Fruit fly (Drosophila melanogaster) S2 (cell line): ENCODE results near the gene CG13003.
A peak's percentile ranks its signal among the peaks of the same experiment; 100 is the strongest.

ENCODE experiments used
- CG8478 ChIP-seq: fragments of >200 bp; optimal IDR thresholded peaks from 2 replicates; lab custom pipeline; 2018
- CTCF ChIP-seq, 2 experiments: fragments of >200 bp; optimal IDR thresholded peaks; 2 replicates each; lab custom pipeline; 2018

Gene CG13003

dm6 chrX:16820665-16821064, 55.7 kb downstream of the CG13003 start:
- TF ChIP-seq CTCF (optimal IDR thresholded peaks at IDR 0.05; lab: Kevin White, UChicago) (peak; percentile 63 to 69), CG8478 (lab: Kevin White, UChicago) (no peak)

DNA sequence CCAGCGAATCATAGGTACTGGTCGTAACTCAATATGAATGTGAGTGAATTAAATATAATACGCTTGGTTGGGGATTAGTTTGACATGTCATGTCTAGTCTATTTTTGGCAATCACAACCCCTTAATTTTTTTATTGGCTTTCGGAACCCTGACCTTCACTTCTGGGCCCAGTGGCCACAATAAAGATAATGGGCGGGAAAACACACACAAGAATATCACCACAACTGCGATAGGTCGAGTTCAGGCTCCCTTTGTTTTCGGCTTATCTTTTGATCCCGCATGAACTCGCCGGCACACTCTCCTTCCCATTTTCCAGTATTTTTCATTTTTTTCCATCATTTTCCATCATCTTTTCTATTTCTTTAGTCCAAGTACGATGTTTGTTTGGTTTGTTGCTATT, 58.2 kb downstream of the CG13003 start:
- TF ChIP-seq CG8478 (lab: Kevin White, UChicago) (no peak), CTCF (optimal IDR thresholded peaks at IDR 0.05; lab: Kevin White, UChicago) (no peak)

DNA sequence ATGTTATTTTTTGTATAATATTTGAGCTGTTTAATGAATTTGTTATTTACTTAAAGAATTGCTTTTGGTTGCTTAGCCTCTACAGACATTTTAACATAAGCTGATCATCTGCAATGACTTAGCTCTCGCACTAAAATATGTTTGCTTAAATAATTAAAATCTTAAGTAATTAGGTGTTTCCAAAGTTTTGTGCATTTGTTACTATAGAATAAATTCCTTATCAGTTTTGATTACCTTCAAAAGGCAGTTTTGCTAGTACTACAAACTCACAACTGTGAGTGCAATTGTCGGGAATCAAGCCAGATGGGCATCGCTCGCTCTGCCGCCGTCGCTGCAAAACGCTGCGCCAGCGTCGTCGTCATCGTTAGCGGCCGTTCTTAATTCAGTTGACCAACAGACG, 59.8 kb downstream of the CG13003 start:
- TF ChIP-seq CTCF (optimal IDR thresholded peaks at IDR 0.05; lab: Kevin White, UChicago) (no peak), CG8478 (lab: Kevin White, UChicago) (no peak)

DNA sequence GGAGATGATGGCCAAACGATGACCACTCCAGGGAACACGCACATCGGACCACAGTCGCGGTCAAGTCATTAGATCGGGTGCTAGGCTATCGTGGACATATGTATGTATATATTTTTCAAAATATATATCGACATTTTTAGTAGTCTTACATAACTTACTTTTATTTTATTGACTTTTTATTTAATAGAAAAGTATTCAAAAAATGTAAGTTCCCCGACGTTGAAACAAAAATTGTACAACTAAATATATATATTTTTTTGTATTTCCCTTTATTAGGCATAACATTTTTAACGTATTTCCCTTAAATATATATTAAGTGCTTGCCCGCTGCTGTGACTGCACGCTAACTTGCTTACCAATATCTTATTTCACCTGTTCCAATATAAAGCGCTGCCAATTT, 61.2 kb downstream of the CG13003 start:
- TF ChIP-seq CG8478 (lab: Kevin White, UChicago) (no peak), CTCF (optimal IDR thresholded peaks at IDR 0.05; lab: Kevin White, UChicago) (no peak)

dm6 chrX:16814351-16814750, 62.0 kb downstream of the CG13003 start:
- no peak for TF ChIP-seq CG8478 (lab: Kevin White, UChicago)
- no peak for TF ChIP-seq CTCF (optimal IDR thresholded peaks at IDR 0.05; lab: Kevin White, UChicago)

DNA sequence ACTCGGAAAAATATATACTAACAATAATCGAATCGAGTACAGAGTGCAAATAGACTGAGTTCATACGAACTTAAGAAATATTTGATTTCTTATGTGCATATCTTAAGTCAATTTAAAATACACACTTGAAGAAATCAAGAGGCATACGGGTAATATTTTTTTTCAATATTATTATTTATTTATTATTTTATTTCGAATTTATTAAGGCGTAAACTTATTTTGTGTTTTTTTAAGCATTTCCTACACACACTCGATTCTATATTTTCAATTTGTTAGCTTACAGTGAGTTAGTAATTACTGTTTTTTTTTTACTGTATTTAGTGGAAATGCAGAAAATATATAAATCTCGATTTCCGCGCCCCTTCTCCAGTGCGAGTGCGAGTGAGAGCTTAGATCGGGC, 63.1 kb downstream of the CG13003 start:
- no peak for TF ChIP-seq CG8478 (lab: Kevin White, UChicago)
- no peak for TF ChIP-seq CTCF (optimal IDR thresholded peaks at IDR 0.05; lab: Kevin White, UChicago)

- TF ChIP-seq CTCF (optimal IDR thresholded peaks at IDR 0.05; lab: Kevin White, UChicago) (no peak), CG8478 (lab: Kevin White, UChicago) (no peak)
Observed at dm6 chrX:16811213-16811749, 65.1 kb downstream of the CG13003 start, which contains the start of gene CG4829. Gene CG4829, plus strand, starts transcription at chrX:16811699.

dm6 chrX:16809093-16809492, 67.3 kb downstream of the CG13003 start:
- TF ChIP-seq CG8478 (lab: Kevin White, UChicago): no peak
- no peak for TF ChIP-seq CTCF (optimal IDR thresholded peaks at IDR 0.05; lab: Kevin White, UChicago)

DNA sequence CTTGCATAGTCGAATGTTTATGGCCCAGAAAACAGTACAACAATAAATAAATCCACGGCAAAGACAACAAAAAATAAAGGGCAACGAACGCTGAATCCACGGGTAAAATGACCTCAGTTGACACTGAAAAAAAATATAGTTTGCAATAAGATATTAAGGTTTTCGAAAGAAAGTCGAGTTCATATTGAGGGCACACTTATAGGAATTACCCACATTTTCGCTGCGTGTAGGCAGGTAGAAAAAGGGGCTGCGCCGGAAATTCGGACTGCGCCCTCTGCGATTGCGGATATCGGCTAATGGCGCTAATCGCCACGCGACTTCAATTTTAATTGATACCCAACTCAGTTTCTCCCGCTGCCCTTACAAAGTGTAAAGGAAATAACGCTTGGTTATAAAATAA, 67.7 kb downstream of the CG13003 start:
- TF ChIP-seq CTCF (optimal IDR thresholded peaks at IDR 0.05; lab: Kevin White, UChicago): no peak

dm6 chrX:16805768-16806167, 70.6 kb downstream of the CG13003 start, which contains the start of gene ppk28:
Gene ppk28, plus strand, starts transcription at chrX:16806068.
- TF ChIP-seq CTCF (optimal IDR thresholded peaks at IDR 0.05; lab: Kevin White, UChicago) (no peak), CG8478 (lab: Kevin White, UChicago) (no peak)

- TF ChIP-seq CTCF (optimal IDR thresholded peaks at IDR 0.05; lab: Kevin White, UChicago) (no peak), CG8478 (lab: Kevin White, UChicago) (no peak)
Observed at dm6 chrX:16803299-16803698, 73.0 kb downstream of the CG13003 start, which contains the start of the genes Rai1 and CG13005. Gene Rai1, minus strand, starts transcription at chrX:16803344. Gene CG13005, plus strand, starts transcription at chrX:16803650.

dm6 chrX:16800530-16801027, 75.8 kb downstream of the CG13003 start, which contains the start of the genes CG9132 and CG4789:
Gene CG9132, minus strand, starts transcription at chrX:16800710.
Gene CG4789, plus strand, starts transcription at chrX:16800930.
- no peak for TF ChIP-seq CG8478 (lab: Kevin White, UChicago)
- no peak for TF ChIP-seq CTCF (optimal IDR thresholded peaks at IDR 0.05; lab: Kevin White, UChicago)

DNA sequence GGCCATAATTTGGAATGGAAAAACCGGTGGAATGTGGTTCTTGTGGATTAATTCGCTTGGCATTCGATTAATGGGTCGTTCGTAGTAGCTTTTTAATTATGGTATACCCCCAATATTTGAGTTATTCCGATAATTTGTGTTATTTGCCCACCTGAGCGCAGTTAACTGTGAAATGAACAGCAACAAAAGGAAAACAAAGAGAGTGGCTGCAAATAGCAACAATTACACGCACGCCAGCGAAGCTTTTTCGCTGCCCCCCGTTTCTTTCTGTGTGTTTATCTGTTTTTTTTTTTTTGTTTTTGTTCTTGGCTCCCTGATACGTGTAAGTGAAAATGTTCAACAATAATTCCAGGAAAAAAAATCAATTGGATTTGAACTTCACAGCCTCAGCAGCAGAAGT, 76.4 kb downstream of the CG13003 start:
- TF ChIP-seq CG8478 (lab: Kevin White, UChicago) (no peak), CTCF (optimal IDR thresholded peaks at IDR 0.05; lab: Kevin White, UChicago) (no peak)

DNA sequence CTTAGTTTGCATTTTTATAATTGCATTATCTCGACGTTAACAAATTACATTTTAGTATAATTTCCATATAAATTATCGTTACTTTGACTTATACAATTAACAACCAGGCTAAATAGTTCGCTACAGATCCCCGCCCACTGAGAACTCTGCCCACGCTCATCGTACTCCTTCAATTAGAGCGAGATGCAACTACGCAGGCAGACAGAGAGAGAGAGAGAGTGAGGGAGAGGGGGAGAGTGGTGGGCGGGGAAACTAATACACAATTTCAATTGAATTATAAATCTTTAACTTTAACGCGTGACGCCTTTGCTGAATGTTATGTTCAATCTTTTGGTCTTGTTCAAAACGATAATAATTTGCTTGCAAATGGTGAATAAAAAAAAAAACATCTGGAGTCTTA, 78.2 kb downstream of the CG13003 start:
- TF ChIP-seq CTCF (optimal IDR thresholded peaks at IDR 0.05; lab: Kevin White, UChicago) (no peak), CG8478 (lab: Kevin White, UChicago) (no peak)
